Fruit fly (Drosophila melanogaster): ENCODE results near the gene CG3777.

Gene CG3777

DNA sequence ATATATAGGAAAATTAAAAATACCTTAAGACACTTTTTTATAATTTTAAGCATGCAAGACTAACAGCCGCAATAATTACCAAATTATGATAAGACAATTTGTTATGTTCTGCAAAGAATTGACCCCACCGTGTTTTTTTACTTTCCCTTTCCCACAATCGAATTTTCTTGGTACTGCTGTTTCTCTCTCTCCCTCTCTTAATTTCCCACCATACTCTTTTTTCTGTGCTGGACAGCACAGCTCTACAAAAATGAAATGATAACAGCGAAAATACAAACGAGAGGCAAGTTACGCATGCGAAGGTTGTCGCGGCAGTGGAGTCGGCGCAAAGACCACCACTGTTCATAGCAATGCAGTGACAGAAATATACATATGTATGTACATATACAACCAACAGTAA is 1.6 kb upstream of the CG3777 start:
- no peak for TF ChIP-seq CG8478 (optimal IDR thresholded peaks at IDR 0.05)
- no peak for TF ChIP-seq EcR (GFP tag; optimal IDR thresholded peaks at IDR 0.05)
- no peak for TF ChIP-seq usp (GFP tag; optimal IDR thresholded peaks at IDR 0.05)
- no peak for TF ChIP-seq pan (optimal IDR thresholded peaks at IDR 0.05)
- TF ChIP-seq psq (optimal IDR thresholded peaks at IDR 0.05) = no peak
- no peak for TF ChIP-seq Dll (optimal IDR thresholded peaks at IDR 0.05)

- TF ChIP-seq psq (optimal IDR thresholded peaks at IDR 0.05) = no peak
- no peak for TF ChIP-seq usp (GFP tag; optimal IDR thresholded peaks at IDR 0.05)
- no peak for TF ChIP-seq pan (optimal IDR thresholded peaks at IDR 0.05)
- no peak for TF ChIP-seq EcR (GFP tag; optimal IDR thresholded peaks at IDR 0.05)
- TF ChIP-seq Dll (optimal IDR thresholded peaks at IDR 0.05) = no peak
- TF ChIP-seq CG8478 (optimal IDR thresholded peaks at IDR 0.05) = no peak
Measured at dm6 chrX:278370-279096, 970 bp upstream of the CG3777 start.

- no peak for TF ChIP-seq pan (optimal IDR thresholded peaks at IDR 0.05)
- TF ChIP-seq usp (GFP tag; optimal IDR thresholded peaks at IDR 0.05) = no peak
- TF ChIP-seq CG8478 (optimal IDR thresholded peaks at IDR 0.05) = no peak
- TF ChIP-seq Dll (optimal IDR thresholded peaks at IDR 0.05) = no peak
- no peak for TF ChIP-seq psq (optimal IDR thresholded peaks at IDR 0.05)
- TF ChIP-seq EcR (GFP tag; optimal IDR thresholded peaks at IDR 0.05) = no peak
Measured at dm6 chrX:293254-293653, 13.8 kb downstream of the CG3777 start.

DNA sequence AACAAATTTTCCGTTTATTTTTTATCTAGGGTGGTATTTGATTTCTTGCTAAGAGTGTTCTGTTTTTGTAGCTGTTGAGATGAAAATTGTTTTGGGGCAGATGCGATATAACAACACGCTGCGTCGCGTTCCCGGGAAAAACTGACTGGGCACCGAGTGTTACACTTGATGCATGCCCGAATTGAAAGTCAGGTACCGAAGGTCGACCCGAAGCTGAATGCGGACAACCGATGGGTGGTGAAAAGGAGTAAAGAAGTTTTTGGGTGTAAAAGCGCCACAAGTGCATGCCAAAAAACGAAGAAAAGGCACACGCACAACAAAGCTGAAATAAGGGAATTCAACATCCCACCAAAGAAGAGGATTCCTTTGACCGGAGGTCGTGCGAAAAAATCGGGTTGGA is 15.3 kb downstream of the CG3777 start, which contains the start of gene CG13375:
Gene CG13375, minus strand, starts transcription at position 124 of the 400 bp plus-strand sequence.
- TF ChIP-seq Dll (optimal IDR thresholded peaks at IDR 0.05) = no peak
- no peak for TF ChIP-seq EcR (GFP tag; optimal IDR thresholded peaks at IDR 0.05)
- TF ChIP-seq psq (optimal IDR thresholded peaks at IDR 0.05) = no peak
- no peak for TF ChIP-seq pan (optimal IDR thresholded peaks at IDR 0.05)

dm6 chrX:307384-307783 is 27.9 kb downstream of the CG3777 start, which contains the start of gene CG12470:
Gene CG12470, plus strand, starts transcription at chrX:307684.
- TF ChIP-seq pan (optimal IDR thresholded peaks at IDR 0.05) (no peak), EcR (GFP tag; optimal IDR thresholded peaks at IDR 0.05) (no peak), psq (optimal IDR thresholded peaks at IDR 0.05) (no peak), Dll (optimal IDR thresholded peaks at IDR 0.05) (no peak), CG8478 (optimal IDR thresholded peaks at IDR 0.05) (no peak), usp (GFP tag; optimal IDR thresholded peaks at IDR 0.05) (no peak)

dm6 chrX:311328-311727 is 31.8 kb downstream of the CG3777 start:
- TF ChIP-seq pan (optimal IDR thresholded peaks at IDR 0.05) (no peak), Dll (optimal IDR thresholded peaks at IDR 0.05) (no peak), CG8478 (optimal IDR thresholded peaks at IDR 0.05) (no peak), usp (GFP tag; optimal IDR thresholded peaks at IDR 0.05) (no peak), EcR (GFP tag; optimal IDR thresholded peaks at IDR 0.05) (no peak), psq (optimal IDR thresholded peaks at IDR 0.05) (no peak)

DNA sequence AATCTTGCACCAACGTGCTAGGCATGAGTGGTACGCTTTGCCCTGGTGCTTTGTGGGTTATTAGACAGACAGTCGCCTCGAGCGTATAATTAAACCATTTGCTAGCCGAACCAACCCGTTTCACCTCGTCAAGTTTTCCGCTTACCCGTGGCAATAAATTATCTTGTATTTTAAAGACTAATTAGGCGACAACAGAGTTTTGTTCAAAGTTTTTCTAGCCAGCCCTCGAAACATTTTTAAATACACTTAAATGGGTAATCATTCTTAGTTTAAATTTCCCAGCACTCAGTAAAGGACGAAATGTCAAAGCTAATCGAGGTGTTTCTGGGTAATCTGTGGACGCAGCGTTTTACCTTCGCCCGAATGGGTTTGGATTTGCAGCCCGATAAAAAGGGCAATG is 35.3 kb downstream of the CG3777 start, which contains the start of gene Or1a:
Gene Or1a, plus strand, starts transcription at position 301 of the 400 bp plus-strand sequence.
- TF ChIP-seq pan (optimal IDR thresholded peaks at IDR 0.05) = no peak
- no peak for TF ChIP-seq CG8478 (optimal IDR thresholded peaks at IDR 0.05)
- TF ChIP-seq usp (GFP tag; optimal IDR thresholded peaks at IDR 0.05) = no peak
- TF ChIP-seq EcR (GFP tag; optimal IDR thresholded peaks at IDR 0.05) = no peak
- no peak for TF ChIP-seq psq (optimal IDR thresholded peaks at IDR 0.05)
- no peak for TF ChIP-seq Dll (optimal IDR thresholded peaks at IDR 0.05)

dm6 chrX:333942-334341 is 54.4 kb downstream of the CG3777 start:
- TF ChIP-seq usp (GFP tag; optimal IDR thresholded peaks at IDR 0.05) (no peak), psq (optimal IDR thresholded peaks at IDR 0.05) (no peak), pan (optimal IDR thresholded peaks at IDR 0.05) (no peak), EcR (GFP tag; optimal IDR thresholded peaks at IDR 0.05) (no peak), CG8478 (optimal IDR thresholded peaks at IDR 0.05) (no peak), Dll (optimal IDR thresholded peaks at IDR 0.05) (no peak)

dm6 chrX:334624-335292 is 55.3 kb downstream of the CG3777 start:
- TF ChIP-seq psq (optimal IDR thresholded peaks at IDR 0.05) (no peak), pan (optimal IDR thresholded peaks at IDR 0.05) (no peak), EcR (GFP tag; optimal IDR thresholded peaks at IDR 0.05) (no peak), CG8478 (optimal IDR thresholded peaks at IDR 0.05) (no peak), Dll (optimal IDR thresholded peaks at IDR 0.05) (no peak), usp (GFP tag; optimal IDR thresholded peaks at IDR 0.05) (no peak)

DNA sequence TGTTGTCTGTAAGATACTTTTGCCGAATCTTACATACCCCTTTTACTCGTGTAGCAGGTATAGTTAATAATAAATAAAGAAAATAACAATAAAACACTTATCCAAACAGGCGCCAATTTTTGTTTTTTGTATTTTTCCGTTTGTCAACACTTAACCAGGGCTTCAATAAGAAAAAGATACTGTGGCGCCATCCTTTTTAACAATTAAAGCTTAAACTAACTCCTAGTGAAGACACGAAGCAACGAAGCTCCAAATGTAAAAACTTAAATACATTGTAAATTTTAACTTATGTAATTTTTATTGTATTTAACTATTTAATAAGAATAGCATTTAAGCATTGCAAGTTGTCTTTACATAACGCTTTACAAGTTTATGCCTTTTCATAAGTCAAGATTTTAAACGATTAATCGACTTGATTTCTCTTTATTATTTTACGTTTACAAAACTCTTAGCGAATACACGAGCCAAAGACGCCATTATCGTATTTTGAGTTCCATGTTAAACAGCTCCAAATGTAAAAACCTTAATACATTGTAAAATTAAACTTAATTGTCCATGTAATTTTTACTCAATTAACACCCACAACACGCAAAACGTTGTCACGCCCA is 57.3 kb downstream of the CG3777 start:
- TF ChIP-seq Dll (optimal IDR thresholded peaks at IDR 0.05) (no peak), EcR (GFP tag; optimal IDR thresholded peaks at IDR 0.05) (no peak), usp (GFP tag; optimal IDR thresholded peaks at IDR 0.05) (no peak), pan (optimal IDR thresholded peaks at IDR 0.05) (no peak), psq (optimal IDR thresholded peaks at IDR 0.05) (no peak), CG8478 (optimal IDR thresholded peaks at IDR 0.05) (no peak)

DNA sequence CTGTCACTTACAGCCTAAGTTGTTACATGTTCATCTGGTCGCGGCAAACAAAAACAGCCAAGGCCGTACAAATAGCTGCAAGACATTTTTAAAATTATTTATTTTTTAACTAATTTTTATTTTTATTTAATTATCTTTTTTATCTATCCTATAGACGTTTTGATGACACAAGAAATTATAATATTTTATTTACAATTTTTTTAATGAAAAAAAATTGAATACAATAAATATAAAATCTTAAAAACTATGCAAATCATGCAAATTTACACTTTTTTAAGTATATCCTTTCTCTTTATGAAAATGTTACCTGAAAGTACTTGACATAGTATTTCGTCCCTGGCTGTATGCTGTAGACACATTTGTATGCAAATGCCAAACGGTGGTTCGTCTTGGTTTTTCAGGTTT is 58.6 kb downstream of the CG3777 start:
- TF ChIP-seq Dll (optimal IDR thresholded peaks at IDR 0.05) (no peak), EcR (GFP tag; optimal IDR thresholded peaks at IDR 0.05) (no peak), CG8478 (optimal IDR thresholded peaks at IDR 0.05) (no peak), pan (optimal IDR thresholded peaks at IDR 0.05) (no peak), usp (GFP tag; optimal IDR thresholded peaks at IDR 0.05) (no peak), psq (optimal IDR thresholded peaks at IDR 0.05) (no peak)

All from whole organism.